Fruit fly (Drosophila melanogaster): Measurements from ENCODE around the gene CG33688.

The CG33688 gene

dm6 chr3L:16181330-16181830 lies 17.6 kb upstream of the CG33688 start (continued):
- TF ChIP-seq cas (GFP tag; IDR thresholded peaks at IDR 0.05): no peak
- TF ChIP-seq Sox102F (GFP tag; optimal IDR thresholded peaks at IDR 0.05): peak; percentile 17
- TF ChIP-seq CG2678 (tag; optimal IDR thresholded peaks at IDR 0.05): peak; percentile 42
- no peak for TF ChIP-seq Dip3 (GFP tag; optimal IDR thresholded peaks at IDR 0.05)
- peak; percentile 13 for TF ChIP-seq CG18262 (tag; optimal IDR thresholded peaks at IDR 0.05)
- TF ChIP-seq lola (GFP tag; optimal IDR thresholded peaks at IDR 0.05): no peak
- TF ChIP-seq CG10979 (tag; optimal IDR thresholded peaks at IDR 0.05): peak; percentile 64
- TF ChIP-seq D19A (tag; optimal IDR thresholded peaks at IDR 0.05): peak; percentile 6
- peak; percentile 73 for TF ChIP-seq nom (GFP tag; optimal IDR thresholded peaks at IDR 0.05)
- peak; percentile 24 for TF ChIP-seq Sox100B (GFP tag; optimal IDR thresholded peaks at IDR 0.05)
- peak; percentile 18 for TF ChIP-seq Spps (tag; optimal IDR thresholded peaks at IDR 0.05)
- TF ChIP-seq CG11723 (GFP tag; optimal IDR thresholded peaks at IDR 0.05): no peak
- TF ChIP-seq sd (tag; optimal IDR thresholded peaks at IDR 0.05): no peak
- TF ChIP-seq lmd (GFP tag; IDR thresholded peaks at IDR 0.05): no peak; the same call in 1 of the 2 replicates
- TF ChIP-seq Drgx (GFP tag; IDR thresholded peaks at IDR 0.05): peak; percentile 77
- TF ChIP-seq CG4424 (GFP tag; optimal IDR thresholded peaks at IDR 0.05): peak; percentile 16
- no peak for TF ChIP-seq CG8281 (tag; optimal IDR thresholded peaks at IDR 0.05)
- no peak for TF ChIP-seq pan (optimal IDR thresholded peaks at IDR 0.05)
- TF ChIP-seq pan (GFP tag; optimal IDR thresholded peaks at IDR 0.05 in 1 of 2, IDR thresholded peaks at IDR 0.05 in 1 of 2): no peak
- no peak for TF ChIP-seq pros (GFP tag; optimal IDR thresholded peaks at IDR 0.05)
- TF ChIP-seq CG16815 (GFP tag; optimal IDR thresholded peaks at IDR 0.05): no peak
- no peak for TF ChIP-seq CG13123 (GFP tag; optimal IDR thresholded peaks at IDR 0.05)
- no peak for TF ChIP-seq CG4328 (GFP tag; optimal IDR thresholded peaks at IDR 0.05)
- no peak for TF ChIP-seq CG32532 (GFP tag; IDR thresholded peaks at IDR 0.05)
- peak; percentile 15 for TF ChIP-seq Med (GFP tag)
- no peak for TF ChIP-seq Neu2 (GFP tag; optimal IDR thresholded peaks at IDR 0.05; ENCODE audit: borderline replicate concordance)
- TF ChIP-seq CG4820 (GFP tag; optimal IDR thresholded peaks at IDR 0.05): no peak
- TF ChIP-seq Lpt (GFP tag; optimal IDR thresholded peaks at IDR 0.05): no peak
- 0 out of 2 replicates have a peak, but pooled peaks have one; percentile 28 for TF ChIP-seq CG31441 (GFP tag; IDR thresholded peaks at IDR 0.05)
- peak; percentile 55 for TF ChIP-seq corto (GFP tag; optimal IDR thresholded peaks at IDR 0.05)
- TF ChIP-seq CG4707 (GFP tag; optimal IDR thresholded peaks at IDR 0.05): no peak
- peak; percentile 36 for TF ChIP-seq Blimp-1 (GFP tag; optimal IDR thresholded peaks at IDR 0.05)
- TF ChIP-seq CG6272 (GFP tag; IDR thresholded peaks at IDR 0.05): no peak
- TF ChIP-seq ranshi (GFP tag; IDR thresholded peaks at IDR 0.05): peak; percentile 31; the same call in 1 of the 2 replicates
- TF ChIP-seq CG14710 (tag; optimal IDR thresholded peaks at IDR 0.05): peak; percentile 30
- TF ChIP-seq CG2712 (tag; optimal IDR thresholded peaks at IDR 0.05): peak; percentile 0
- 0 out of 2 replicates have a peak, but pooled peaks have one; percentile 20 for TF ChIP-seq CG32772 (GFP tag; IDR thresholded peaks at IDR 0.05)
- TF ChIP-seq CoRest (tag; optimal IDR thresholded peaks at IDR 0.05): no peak
- peak; percentile 15; the same call in 1 of the 2 replicates for TF ChIP-seq CG6689 (GFP tag; IDR thresholded peaks at IDR 0.05)
- TF ChIP-seq fd96Cb (tag; optimal IDR thresholded peaks at IDR 0.05): peak; percentile 1
- peak; percentile 39; the same call in 1 of the 3 replicates for TF ChIP-seq ci (GFP tag; IDR thresholded peaks at IDR 0.05)
- no peak for TF ChIP-seq D (optimal IDR thresholded peaks at IDR 0.05)
- TF ChIP-seq D (GFP tag; optimal IDR thresholded peaks at IDR 0.05): no peak
- TF ChIP-seq nmo (GFP tag; optimal IDR thresholded peaks at IDR 0.05): peak; percentile 75
- no peak for TF ChIP-seq sr (GFP tag; IDR thresholded peaks at IDR 0.05)
- TF ChIP-seq stwl (tag; optimal IDR thresholded peaks at IDR 0.05): peak; percentile 8
- peak; percentile 53 for TF ChIP-seq trem (tag; optimal IDR thresholded peaks at IDR 0.05)
- peak; percentile 15 for TF ChIP-seq bcd (GFP tag; optimal IDR thresholded peaks at IDR 0.05)
- TF ChIP-seq nerfin-1 (tag; optimal IDR thresholded peaks at IDR 0.05): peak; percentile 16
- peak; percentile 56; the same call in 1 of the 2 replicates for TF ChIP-seq Xrp1 (GFP tag; IDR thresholded peaks at IDR 0.05)

Measured in whole organism, embryonic.